Worm (Caenorhabditis elegans) whole organism, young adult: ENCODE data around the gene E02H1.5.

ENCODE experiments used
- C06A6.2 ChIP-seq: fragments of 200-800 bp; sonication (Bioruptor generic); conservative IDR thresholded peaks from 2 replicates; pipeline ENCODE4 v1.3.6; 2022; ENCODE audit warnings: missing genetic modification characterization, missing compliant biosample characterization
- F10E7.11 ChIP-seq: sonication (generic microtip); optimal IDR thresholded peaks from 2 replicates; lab custom pipeline; 2017; ENCODE audit warnings: mild to moderate bottlenecking, missing genetic modification characterization, moderate library complexity, missing compliant biosample characterization
- F33H1.4 ChIP-seq: fragments of 200-800 bp; sonication (Bioruptor generic); IDR thresholded peaks from 2 replicates; pipeline ENCODE4 v1.3.6; 2022; ENCODE audit warnings: missing genetic modification reagents, missing genetic modification characterization, missing compliant biosample characterization
- F49E8.2 ChIP-seq: sonication (generic microtip); optimal IDR thresholded peaks from 3 replicates; lab custom pipeline; 2017; ENCODE audit warnings: missing genetic modification characterization, mild to moderate bottlenecking, missing compliant biosample characterization, antibody characterized with exemption, moderate library complexity; ENCODE audit not compliant: insufficient read depth
- K11D2.4 ChIP-seq: fragments of 200-800 bp; sonication (Bioruptor generic); IDR thresholded peaks from 2 replicates; pipeline ENCODE4 v1.3.6; 2022; ENCODE audit warnings: missing genetic modification reagents, missing genetic modification characterization, missing compliant biosample characterization
- K12H6.12 ChIP-seq: fragments of 200-800 bp; sonication (Bioruptor generic); optimal IDR thresholded peaks from 2 replicates; lab custom pipeline; 2018; ENCODE audit warnings: mild to moderate bottlenecking, missing genetic modification characterization, missing compliant biosample characterization
- ZK185.1 ChIP-seq: sonication (generic microtip); optimal IDR thresholded peaks from 2 replicates; lab custom pipeline; 2016; ENCODE audit warnings: mild to moderate bottlenecking, missing genetic modification characterization, missing compliant biosample characterization; ENCODE audit not compliant: poor library complexity, severe bottlenecking
- akir-1 ChIP-seq: fragments of 200-800 bp; sonication (Bioruptor generic); optimal IDR thresholded peaks from 2 replicates; lab custom pipeline; 2018; ENCODE audit warnings: mild to moderate bottlenecking, missing genetic modification characterization, moderate library complexity, missing compliant biosample characterization
- aptf-3 ChIP-seq: fragments of 200-800 bp; sonication (Bioruptor generic); IDR thresholded peaks from 2 replicates; pipeline ENCODE4 v1.3.6; 2022; ENCODE audit warnings: missing genetic modification characterization, missing compliant biosample characterization
- atf-7 ChIP-seq: sonication (generic microtip); optimal IDR thresholded peaks from 2 replicates; lab custom pipeline; 2017; ENCODE audit warnings: mild to moderate bottlenecking, missing genetic modification characterization, missing compliant biosample characterization
- athp-1 ChIP-seq: sonication (generic microtip); optimal IDR thresholded peaks from 2 replicates; lab custom pipeline; 2017; ENCODE audit warnings: mild to moderate bottlenecking, missing genetic modification characterization, missing compliant biosample characterization
- attf-3 ChIP-seq: fragments of 200-800 bp; sonication (Bioruptor generic); conservative IDR thresholded peaks from 2 replicates; pipeline ENCODE4 v1.3.6; 2022; ENCODE audit warnings: missing genetic modification reagents, missing genetic modification characterization, missing compliant biosample characterization
- attf-6 ChIP-seq: fragments of 200-800 bp; sonication (Bioruptor generic); IDR thresholded peaks from 2 replicates; pipeline ENCODE4 v1.3.6; 2022; ENCODE audit warnings: missing genetic modification reagents, missing genetic modification characterization, missing compliant biosample characterization
- ccch-3 ChIP-seq: fragments of 200-800 bp; sonication (Bioruptor generic); optimal IDR thresholded peaks from 2 replicates; lab custom pipeline; 2018; ENCODE audit warnings: mild to moderate bottlenecking, missing genetic modification characterization, missing compliant biosample characterization
- cebp-1 ChIP-seq, 2 experiments: fragments of 200-800 bp in 1 of 2; sonication (Bioruptor generic) in 1 of 2; sonication (generic microtip) in 1 of 2; IDR thresholded peaks in 1 of 2; optimal IDR thresholded peaks in 1 of 2; 2 replicates each; pipeline versions ENCODE4 v1.3.6 to Lab custom; 2017 to 2022; ENCODE audit warnings: missing compliant biosample characterization in 2 of 2, missing genetic modification characterization in 2 of 2, mild to moderate bottlenecking in 1 of 2, missing genetic modification reagents in 1 of 2, moderate library complexity in 1 of 2
- egrh-3 ChIP-seq: fragments of 200-800 bp; sonication (Bioruptor generic); IDR thresholded peaks from 2 replicates; pipeline ENCODE4 v1.3.6; 2022; ENCODE audit warnings: missing genetic modification reagents, missing genetic modification characterization, missing compliant biosample characterization
- him-1 ChIP-seq: sonication (generic microtip); optimal IDR thresholded peaks from 2 replicates; lab custom pipeline; 2016; ENCODE audit warnings: missing genotype, missing genetic modification reagents, missing genetic modification characterization, missing compliant biosample characterization
- lin-26 ChIP-seq: fragments of 200-800 bp; sonication (Bioruptor generic); IDR thresholded peaks from 2 replicates; pipeline ENCODE4 v1.3.6; 2022; ENCODE audit warnings: missing genetic modification reagents, missing genetic modification characterization, missing compliant biosample characterization
- lin-54 ChIP-seq: fragments of 200-800 bp; sonication (Bioruptor generic); optimal IDR thresholded peaks from 2 replicates; lab custom pipeline; 2018; ENCODE audit warnings: mild to moderate bottlenecking, missing genetic modification characterization, missing compliant biosample characterization
- lir-1 ChIP-seq: fragments of 200-800 bp; sonication (Bioruptor generic); conservative IDR thresholded peaks from 2 replicates; pipeline ENCODE4 v1.3.6; 2022; ENCODE audit warnings: missing genetic modification reagents, missing genetic modification characterization, missing compliant biosample characterization
- lsy-27 ChIP-seq: sonication (generic microtip); optimal IDR thresholded peaks from 2 replicates; lab custom pipeline; 2017; ENCODE audit warnings: missing genetic modification characterization, mild to moderate bottlenecking, missing compliant biosample characterization, antibody characterized with exemption, missing genotype, borderline replicate concordance; ENCODE audit not compliant: insufficient read depth
- madf-10 ChIP-seq: sonication (generic microtip); optimal IDR thresholded peaks from 2 replicates; lab custom pipeline; 2016; ENCODE audit warnings: mild to moderate bottlenecking, missing genetic modification characterization, missing compliant biosample characterization
- madf-8 ChIP-seq: fragments of 200-800 bp; sonication (Bioruptor generic); conservative IDR thresholded peaks from 2 replicates; pipeline ENCODE4 v1.3.6; 2022; ENCODE audit warnings: missing genetic modification reagents, missing genetic modification characterization, missing compliant biosample characterization
- mcd-1 ChIP-seq: fragments of 200-800 bp; sonication (Bioruptor generic); IDR thresholded peaks from 2 replicates; pipeline ENCODE4 v1.3.6; 2022; ENCODE audit warnings: missing genetic modification reagents, missing genetic modification characterization, missing compliant biosample characterization
- mel-28 ChIP-seq: sonication (generic microtip); optimal IDR thresholded peaks from 2 replicates; lab custom pipeline; 2016; ENCODE audit warnings: borderline replicate concordance, mild to moderate bottlenecking, missing genetic modification characterization, missing compliant biosample characterization
- nfya-2 ChIP-seq: fragments of 200-800 bp; sonication (Bioruptor generic); IDR thresholded peaks from 2 replicates; pipeline ENCODE4 v1.3.6; 2022; ENCODE audit warnings: missing genetic modification reagents, missing genetic modification characterization, missing compliant biosample characterization
- nhr-120 ChIP-seq: fragments of 200-800 bp; sonication (Bioruptor generic); IDR thresholded peaks from 2 replicates; pipeline ENCODE4 v1.3.6; 2022; ENCODE audit warnings: missing genetic modification characterization, missing compliant biosample characterization
- pha-4 ChIP-seq: fragments of 150-350 bp; sonication (generic microtip); optimal IDR thresholded peaks from 2 replicates; lab custom pipeline; 2014; ENCODE audit warnings: missing biosample characterization, missing genetic modification reagents, missing genetic modification characterization
- rcor-1 ChIP-seq: fragments of 200-800 bp; sonication (Bioruptor generic); IDR thresholded peaks from 2 replicates; pipeline ENCODE4 v1.3.6; 2022; ENCODE audit warnings: missing genetic modification reagents, missing genetic modification characterization, missing compliant biosample characterization
- repo-1 ChIP-seq: sonication (generic microtip); optimal IDR thresholded peaks from 2 replicates; lab custom pipeline; 2017; ENCODE audit warnings: mild to moderate bottlenecking, missing genetic modification characterization, missing compliant biosample characterization
- sea-2 ChIP-seq: fragments of 200-800 bp; sonication (Bioruptor generic); IDR thresholded peaks from 2 replicates; pipeline ENCODE4 v1.3.6; 2022; ENCODE audit warnings: missing genetic modification characterization, missing compliant biosample characterization
- snpc-4 ChIP-seq, 5 experiments: fragments of 150-350 bp in 1 of 5; sonication (generic microtip) in 4 of 5; optimal IDR thresholded peaks; 2 replicates each; lab custom pipeline; 2014 to 2018; ENCODE audit warnings: missing genetic modification characterization in 5 of 5, missing biosample characterization in 3 of 5, antibody characterized with exemption in 2 of 5, mild to moderate bottlenecking in 2 of 5, missing compliant biosample characterization in 2 of 5, missing genotype in 2 of 5, moderate library complexity in 2 of 5, missing genetic modification reagents in 1 of 5
- sptf-2 ChIP-seq: fragments of 200-800 bp; sonication (Bioruptor generic); optimal IDR thresholded peaks from 2 replicates; lab custom pipeline; 2018; ENCODE audit warnings: mild to moderate bottlenecking, missing genetic modification characterization, missing compliant biosample characterization
- tbp1 ChIP-seq: fragments of 200-800 bp; sonication (Bioruptor generic); optimal IDR thresholded peaks from 2 replicates; lab custom pipeline; 2018; ENCODE audit warnings: mild to moderate bottlenecking, missing genetic modification characterization, missing compliant biosample characterization
- unc-130 ChIP-seq: sonication (generic microtip); optimal IDR thresholded peaks from 2 replicates; lab custom pipeline; 2016; ENCODE audit warnings: missing genetic modification reagents, missing genetic modification characterization, missing compliant biosample characterization
- xnd-1 ChIP-seq: sonication (generic microtip); optimal IDR thresholded peaks from 2 replicates; lab custom pipeline; 2016; ENCODE audit warnings: missing genotype, missing genetic modification reagents, missing genetic modification characterization, missing compliant biosample characterization
- ztf-25 ChIP-seq: fragments of 200-800 bp; sonication (Bioruptor generic); IDR thresholded peaks from 2 replicates; pipeline ENCODE4 v1.3.6; 2022; ENCODE audit warnings: missing genetic modification reagents, missing genetic modification characterization, missing compliant biosample characterization
- ztf-6 ChIP-seq: fragments of 200-800 bp; sonication (Bioruptor generic); IDR thresholded peaks from 2 replicates; pipeline ENCODE4 v1.3.6; 2022; ENCODE audit warnings: missing genetic modification reagents, missing genetic modification characterization, missing compliant biosample characterization

The E02H1.5 gene

ce11 chrII:9591071-9591470 is 4.0 kb upstream of the E02H1.5 start, which contains the start of the genes E02H1.1 and tag-124 (continued):
- TF ChIP-seq madf-8 (peak; percentile 29; the same call in 1 of the 2 replicates), athp-1 (tag; lab: Kevin White, UChicago) (peak; percentile 44), unc-130 (peak; percentile 82), lir-1 (peak; percentile 50; the same call in 1 of the 2 replicates), F10E7.11 (tag; lab: Kevin White, UChicago) (no peak), snpc-4 (GFP tag; optimal IDR thresholded peaks at IDR 0.05; lab: Kevin White, UChicago) (no peak), snpc-4 (tag; optimal IDR thresholded peaks at IDR 0.05; lab: Kevin White, UChicago) (peak in 2 of 4 experiments; percentile 22 to 29), sea-2 (GFP tag; lab: Robert Waterston, UW) (no peak), C06A6.2 (no peak), nhr-120 (GFP tag; lab: Robert Waterston, UW) (no peak), lin-54 (GFP tag; lab: Kevin White, UChicago) (peak; percentile 35), attf-6 (GFP tag; lab: Robert Waterston, UW) (0 out of 2 replicates have a peak, but pooled peaks have one; percentile 31), mel-28 (tag; lab: Kevin White, UChicago) (no peak), K12H6.12 (peak; percentile 48), F33H1.4 (peak; percentile 57), rcor-1 (peak; percentile 62), ztf-6 (GFP tag; lab: Robert Waterston, UW) (0 out of 2 replicates have a peak, but pooled peaks have one; percentile 34), akir-1 (GFP tag; lab: Kevin White, UChicago) (peak; percentile 33), attf-3 (GFP tag; lab: Robert Waterston, UW) (peak; percentile 59), ZK185.1 (peak; percentile 93), aptf-3 (GFP tag; lab: Robert Waterston, UW) (no peak), tbp1 (GFP tag; lab: Kevin White, UChicago) (peak; percentile 21), him-1 (tag; lab: Kevin White, UChicago) (peak; percentile 40), mcd-1 (GFP tag; lab: Robert Waterston, UW) (peak; percentile 63; the same call in 1 of the 2 replicates), repo-1 (no peak), ccch-3 (GFP tag; lab: Kevin White, UChicago) (peak; percentile 5), madf-10 (tag; lab: Kevin White, UChicago) (peak; percentile 32), pha-4 (tag; lab: Kevin White, UChicago) (no peak), atf-7 (tag; lab: Kevin White, UChicago) (no peak), cebp-1 (GFP tag; IDR thresholded peaks at IDR 0.05; lab: Robert Waterston, UW) (no peak), cebp-1 (tag; optimal IDR thresholded peaks at IDR 0.05; lab: Kevin White, UChicago) (peak; percentile 58), xnd-1 (tag; lab: Kevin White, UChicago) (peak; percentile 2), K11D2.4 (GFP tag; lab: Robert Waterston, UW) (peak; percentile 76; the same call in 1 of the 2 replicates)

ce11 chrII:9592737-9593136 is 2.3 kb upstream of the E02H1.5 start, which contains the start of gene parp-2:
TSS of gene parp-2 (plus strand) at chrII:9593037.
- TF ChIP-seq lsy-27 (tag; lab: Kevin White, UChicago) = no peak

- no peak for TF ChIP-seq ztf-25 (GFP tag; lab: Robert Waterston, UW)
- no peak for TF ChIP-seq F49E8.2 (tag; lab: Kevin White, UChicago)
- TF ChIP-seq F33H1.4 = no peak
- no peak for TF ChIP-seq lin-26 (GFP tag; lab: Robert Waterston, UW)
- TF ChIP-seq sptf-2 (GFP tag; lab: Kevin White, UChicago) = no peak
- TF ChIP-seq egrh-3 (GFP tag; lab: Robert Waterston, UW) = no peak
- no peak for TF ChIP-seq nfya-2 (GFP tag; lab: Robert Waterston, UW)
These were observed 1.4 kb downstream of the E02H1.5 start, which contains the start of gene E02H1.6 for ce11 chrII:9596401-9596800. TSS of gene E02H1.6 (plus strand) at chrII:9596701.
